Fruit fly (Drosophila melanogaster) whole organism: Measurements from ENCODE around the gene CG15330.

ENCODE experiments used
- Dll ChIP-seq: fragments of >200 bp; optimal IDR thresholded peaks from 2 replicates; lab custom pipeline; 2017
- psq ChIP-seq: fragments of >200 bp; optimal IDR thresholded peaks from 2 replicates; lab custom pipeline; 2017
- usp ChIP-seq: fragments of >200 bp; optimal IDR thresholded peaks from 2 replicates; lab custom pipeline; 2017; ENCODE audit warnings: missing biosample characterization, missing genetic modification characterization, mixed read lengths

DNA sequence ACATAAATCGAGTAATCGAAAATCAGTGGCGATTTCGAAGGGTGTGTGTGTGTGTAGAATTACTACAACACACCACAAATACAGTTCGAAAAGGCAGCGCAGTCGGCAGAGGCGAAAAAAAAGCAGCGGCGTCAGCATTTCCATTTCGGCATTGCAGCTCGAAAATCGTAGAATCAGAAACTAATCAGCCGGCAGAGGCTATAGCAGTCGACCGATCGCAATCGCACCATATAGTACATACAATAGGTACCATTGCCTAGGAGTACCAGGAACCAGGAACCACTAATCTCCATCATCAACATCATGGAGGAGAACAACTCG lies 46.8 kb upstream of the CG15330 start:
- TF ChIP-seq usp (no peak), Dll (lab: Kevin White, UChicago) (no peak), psq (lab: Kevin White, UChicago) (no peak)
